Fruit fly (Drosophila melanogaster): ENCODE measurements around the gene CG42749.

Gene CG42749

dm6 chrX:5295766-5296165, at the start of gene CG42749:
TSS of gene CG42749 (plus strand) at chrX:5296066.
- no peak for TF ChIP-seq Sin3A (optimal IDR thresholded peaks at IDR 0.05)
- no peak for TF ChIP-seq ttk (optimal IDR thresholded peaks at IDR 0.05)
- TF ChIP-seq psq (optimal IDR thresholded peaks at IDR 0.05), result no peak
- no peak for TF ChIP-seq insv (optimal IDR thresholded peaks at IDR 0.05)
- no peak for TF ChIP-seq Myc (optimal IDR thresholded peaks at IDR 0.05)
- TF ChIP-seq h (optimal IDR thresholded peaks at IDR 0.05), result no peak

- no peak for TF ChIP-seq Sin3A (optimal IDR thresholded peaks at IDR 0.05)
- TF ChIP-seq Myc (optimal IDR thresholded peaks at IDR 0.05), result no peak
- TF ChIP-seq ttk (optimal IDR thresholded peaks at IDR 0.05), result no peak
- TF ChIP-seq psq (optimal IDR thresholded peaks at IDR 0.05), result no peak
- TF ChIP-seq h (optimal IDR thresholded peaks at IDR 0.05), result no peak
- TF ChIP-seq insv (optimal IDR thresholded peaks at IDR 0.05), result no peak
Observed at dm6 chrX:5285835-5286234, 10.0 kb upstream of the CG42749 start.

- TF ChIP-seq Sin3A (optimal IDR thresholded peaks at IDR 0.05) (no peak), h (optimal IDR thresholded peaks at IDR 0.05) (no peak), psq (optimal IDR thresholded peaks at IDR 0.05) (no peak), Myc (optimal IDR thresholded peaks at IDR 0.05) (no peak), insv (optimal IDR thresholded peaks at IDR 0.05) (no peak), ttk (optimal IDR thresholded peaks at IDR 0.05) (no peak)
Observed at dm6 chrX:5286513-5286912, 9.4 kb upstream of the CG42749 start.

- TF ChIP-seq h (optimal IDR thresholded peaks at IDR 0.05) (no peak), Myc (optimal IDR thresholded peaks at IDR 0.05) (no peak), ttk (optimal IDR thresholded peaks at IDR 0.05) (no peak), Sin3A (optimal IDR thresholded peaks at IDR 0.05) (no peak), psq (optimal IDR thresholded peaks at IDR 0.05) (no peak), insv (optimal IDR thresholded peaks at IDR 0.05) (no peak)
Observed at dm6 chrX:5289692-5290091, 6.2 kb upstream of the CG42749 start.

dm6 chrX:5293141-5293540, 2.7 kb upstream of the CG42749 start:
- TF ChIP-seq ttk (optimal IDR thresholded peaks at IDR 0.05) (no peak), psq (optimal IDR thresholded peaks at IDR 0.05) (no peak), Sin3A (optimal IDR thresholded peaks at IDR 0.05) (no peak), h (optimal IDR thresholded peaks at IDR 0.05) (no peak), Myc (optimal IDR thresholded peaks at IDR 0.05) (no peak), insv (optimal IDR thresholded peaks at IDR 0.05) (no peak)

dm6 chrX:5299957-5300356, 4.1 kb downstream of the CG42749 start:
- TF ChIP-seq insv (optimal IDR thresholded peaks at IDR 0.05) (no peak), h (optimal IDR thresholded peaks at IDR 0.05) (no peak), Sin3A (optimal IDR thresholded peaks at IDR 0.05) (no peak), psq (optimal IDR thresholded peaks at IDR 0.05) (no peak), Myc (optimal IDR thresholded peaks at IDR 0.05) (no peak), ttk (optimal IDR thresholded peaks at IDR 0.05) (no peak)

- no peak for TF ChIP-seq h (optimal IDR thresholded peaks at IDR 0.05)
- no peak for TF ChIP-seq ttk (optimal IDR thresholded peaks at IDR 0.05)
- no peak for TF ChIP-seq insv (optimal IDR thresholded peaks at IDR 0.05)
- TF ChIP-seq psq (optimal IDR thresholded peaks at IDR 0.05), result no peak
Observed at dm6 chrX:5300623-5301283, 4.9 kb downstream of the CG42749 start.

- TF ChIP-seq ttk (optimal IDR thresholded peaks at IDR 0.05) (no peak), psq (optimal IDR thresholded peaks at IDR 0.05) (no peak), insv (optimal IDR thresholded peaks at IDR 0.05) (no peak), h (optimal IDR thresholded peaks at IDR 0.05) (no peak), Myc (optimal IDR thresholded peaks at IDR 0.05) (no peak), Sin3A (optimal IDR thresholded peaks at IDR 0.05) (no peak)
Observed at dm6 chrX:5305591-5305990, 9.7 kb downstream of the CG42749 start, which contains the start of gene CG3323. TSS of gene CG3323 (minus strand) at chrX:5305691.

- TF ChIP-seq psq (optimal IDR thresholded peaks at IDR 0.05) (no peak), Sin3A (optimal IDR thresholded peaks at IDR 0.05) (no peak), h (optimal IDR thresholded peaks at IDR 0.05) (no peak), ttk (optimal IDR thresholded peaks at IDR 0.05) (no peak)
Observed at dm6 chrX:5307317-5307716, 11.5 kb downstream of the CG42749 start, which contains the start of gene CG17764. TSS of gene CG17764 (minus strand) at chrX:5307417.

- no peak for TF ChIP-seq Myc (optimal IDR thresholded peaks at IDR 0.05)
- no peak for TF ChIP-seq insv (optimal IDR thresholded peaks at IDR 0.05)
Observed at dm6 chrX:5308963-5309362, 13.1 kb downstream of the CG42749 start, which contains the start of the genes Cdk7 and snf. TSS of gene Cdk7 (minus strand) at chrX:5308983. TSS of gene snf (plus strand) at chrX:5309242.

- TF ChIP-seq insv (optimal IDR thresholded peaks at IDR 0.05), result no peak
- TF ChIP-seq Myc (optimal IDR thresholded peaks at IDR 0.05), result no peak
- TF ChIP-seq psq (optimal IDR thresholded peaks at IDR 0.05), result no peak
- TF ChIP-seq Sin3A (optimal IDR thresholded peaks at IDR 0.05), result no peak
- no peak for TF ChIP-seq h (optimal IDR thresholded peaks at IDR 0.05)
- no peak for TF ChIP-seq ttk (optimal IDR thresholded peaks at IDR 0.05)
Observed at dm6 chrX:5311838-5312339, 16.0 kb downstream of the CG42749 start, which contains the start of the genes TrxT and dhd. TSS of gene TrxT (minus strand) at chrX:5311888. TSS of gene dhd (plus strand) at chrX:5312171.

dm6 chrX:5312958-5313357, 17.1 kb downstream of the CG42749 start, which contains the start of gene CG4198:
TSS of gene CG4198 (plus strand) at chrX:5313258.
- TF ChIP-seq psq (optimal IDR thresholded peaks at IDR 0.05), result no peak
- TF ChIP-seq ttk (optimal IDR thresholded peaks at IDR 0.05), result no peak
- TF ChIP-seq insv (optimal IDR thresholded peaks at IDR 0.05), result no peak
- TF ChIP-seq Sin3A (optimal IDR thresholded peaks at IDR 0.05), result no peak
- TF ChIP-seq h (optimal IDR thresholded peaks at IDR 0.05), result no peak
- TF ChIP-seq Myc (optimal IDR thresholded peaks at IDR 0.05), result no peak

dm6 chrX:5317170-5317569, 21.3 kb downstream of the CG42749 start, which contains the start of the genes CG15930 and Sas10:
TSS of gene CG15930 (minus strand) at chrX:5317295.
TSS of gene Sas10 (plus strand) at chrX:5317409.
- no peak for TF ChIP-seq Sin3A (optimal IDR thresholded peaks at IDR 0.05)

Data from Kc167 (cell line).